Fruit fly (Drosophila melanogaster) whole organism, embryonic: ENCODE results near the gene CG7514.

Source experiments
- Abd-B ChIP-seq: fragments of 200-800 bp; sonication (Bioruptor generic); optimal IDR thresholded peaks from 2 replicates; lab custom pipeline; 2018; ENCODE audit warnings: missing biosample characterization, mild to moderate bottlenecking, missing genetic modification characterization, moderate library complexity
- Asciz ChIP-seq: fragments of 200-800 bp; sonication (Bioruptor generic); optimal IDR thresholded peaks from 2 replicates; lab custom pipeline; 2017; ENCODE audit warnings: missing biosample characterization, mild to moderate bottlenecking, missing genetic modification characterization, missing genetic modification reagents
- Bteb2 ChIP-seq: fragments of 200-800 bp; sonication (Bioruptor generic); optimal IDR thresholded peaks from 2 replicates; lab custom pipeline; 2016; ENCODE audit warnings: missing biosample characterization, missing genetic modification characterization
- CG1024 ChIP-seq: fragments of 200-800 bp; sonication (Bioruptor generic); IDR thresholded peaks from 2 replicates; pipeline ENCODE4 v1.3.6; 2022; ENCODE audit warnings: missing biosample characterization, missing genetic modification characterization
- CG10431 ChIP-seq: fragments of 200-800 bp; sonication (Bioruptor generic); optimal IDR thresholded peaks from 3 replicates; lab custom pipeline; 2018; ENCODE audit warnings: missing biosample characterization, mild to moderate bottlenecking, missing genetic modification characterization
- CG11504 ChIP-seq: fragments of 200-800 bp; sonication (Bioruptor generic); optimal IDR thresholded peaks from 3 replicates; lab custom pipeline; 2019; ENCODE audit warnings: missing biosample characterization, mild to moderate bottlenecking, missing genetic modification characterization, moderate library complexity
- CG14441 ChIP-seq: fragments of 200-800 bp; sonication (Bioruptor generic); IDR thresholded peaks from 2 replicates; pipeline ENCODE4 v1.3.6; 2022; ENCODE audit warnings: missing biosample characterization, missing genetic modification characterization
- CG14667 ChIP-seq: fragments of 200-800 bp; sonication (Bioruptor generic); IDR thresholded peaks from 2 replicates; pipeline ENCODE4 v1.3.6; 2022; ENCODE audit warnings: missing biosample characterization, missing genetic modification characterization
- CG1603 ChIP-seq: fragments of 200-800 bp; sonication (Bioruptor generic); optimal IDR thresholded peaks from 2 replicates; lab custom pipeline; 2019; ENCODE audit warnings: missing biosample characterization, mild to moderate bottlenecking, missing genetic modification characterization, moderate library complexity
- CG17361 ChIP-seq: fragments of 200-800 bp; sonication (Bioruptor generic); IDR thresholded peaks from 3 replicates; pipeline ENCODE4 v1.3.6; 2022; ENCODE audit warnings: missing biosample characterization, missing genetic modification characterization
- CG17568 ChIP-seq: fragments of 200-800 bp; sonication (Bioruptor generic); optimal IDR thresholded peaks from 2 replicates; lab custom pipeline; 2018; ENCODE audit warnings: missing biosample characterization, mild to moderate bottlenecking, missing genetic modification characterization, moderate library complexity
- CG17802 ChIP-seq: fragments of 200-800 bp; sonication (Bioruptor generic); optimal IDR thresholded peaks from 2 replicates; lab custom pipeline; 2018; ENCODE audit warnings: missing biosample characterization, mild to moderate bottlenecking, missing genetic modification characterization, moderate library complexity
- CG30403 ChIP-seq: fragments of 200-800 bp; sonication (Bioruptor generic); optimal IDR thresholded peaks from 3 replicates; lab custom pipeline; 2016; ENCODE audit warnings: missing biosample characterization, missing genetic modification characterization
- CG3065 ChIP-seq: fragments of 200-800 bp; sonication (Bioruptor generic); optimal IDR thresholded peaks from 2 replicates; lab custom pipeline; 2016; ENCODE audit warnings: missing biosample characterization, missing genetic modification characterization
- CG31365 ChIP-seq: fragments of 200-800 bp; sonication (Bioruptor generic); optimal IDR thresholded peaks from 2 replicates; lab custom pipeline; 2018; ENCODE audit warnings: missing biosample characterization, mild to moderate bottlenecking, missing genetic modification characterization
- CG5180 ChIP-seq: fragments of 200-800 bp; sonication (Bioruptor generic); optimal IDR thresholded peaks from 3 replicates; lab custom pipeline; 2017; ENCODE audit warnings: missing biosample characterization, missing genetic modification characterization, mild to moderate bottlenecking, moderate library complexity, missing genetic modification reagents
- CG7839 ChIP-seq: fragments of 200-800 bp; sonication (Bioruptor generic); optimal IDR thresholded peaks from 3 replicates; lab custom pipeline; 2018; ENCODE audit warnings: missing biosample characterization, mild to moderate bottlenecking, missing genetic modification characterization, moderate library complexity
- CG8359 ChIP-seq: fragments of 200-800 bp; sonication (Bioruptor generic); optimal IDR thresholded peaks from 2 replicates; lab custom pipeline; 2017; ENCODE audit warnings: missing biosample characterization, mild to moderate bottlenecking, missing genetic modification characterization, borderline replicate concordance
- D ChIP-seq, 2 experiments: fragments of 200-800 bp in 1 of 2; fragments of >200 bp in 1 of 2; sonication (Bioruptor generic) in 1 of 2; optimal IDR thresholded peaks; 2 replicates in 1 of 2; 3 replicates in 1 of 2; lab custom pipeline; 2017; ENCODE audit warnings: mild to moderate bottlenecking in 1 of 2, missing biosample characterization in 1 of 2, missing genetic modification characterization in 1 of 2, missing genetic modification reagents in 1 of 2
- E2f1 ChIP-seq: fragments of 200-800 bp; sonication (Bioruptor generic); IDR thresholded peaks from 2 replicates; pipeline ENCODE4 v1.3.6; 2022; ENCODE audit warnings: missing biosample characterization, missing genetic modification characterization
- H2.0 ChIP-seq: fragments of 200-800 bp; sonication (Bioruptor generic); IDR thresholded peaks from 2 replicates; pipeline ENCODE4 v1.3.6; 2022; ENCODE audit warnings: missing biosample characterization, missing genetic modification characterization
- Lim3 ChIP-seq: fragments of 200-800 bp; sonication (Bioruptor generic); IDR thresholded peaks from 2 replicates; pipeline ENCODE4 v1.3.6; 2022; ENCODE audit warnings: missing biosample characterization, missing genetic modification characterization
- Mes4 ChIP-seq: fragments of 200-800 bp; sonication (Bioruptor generic); optimal IDR thresholded peaks from 2 replicates; lab custom pipeline; 2016; ENCODE audit warnings: missing biosample characterization, missing genetic modification characterization
- Mrtf ChIP-seq: fragments of 200-800 bp; sonication (Bioruptor generic); IDR thresholded peaks from 3 replicates; pipeline ENCODE4 v1.3.6; 2022; ENCODE audit warnings: missing biosample characterization, missing genetic modification characterization
- NC2β ChIP-seq: fragments of 200-800 bp; sonication (Bioruptor generic); optimal IDR thresholded peaks from 2 replicates; lab custom pipeline; 2016; ENCODE audit warnings: missing biosample characterization, missing genetic modification characterization
- NfI ChIP-seq: fragments of 200-800 bp; sonication (Bioruptor generic); optimal IDR thresholded peaks from 3 replicates; lab custom pipeline; 2018; ENCODE audit warnings: missing biosample characterization, mild to moderate bottlenecking, missing genetic modification characterization, moderate library complexity
- Ptx1 ChIP-seq: fragments of 200-800 bp; sonication (Bioruptor generic); IDR thresholded peaks from 2 replicates; pipeline ENCODE4 v1.3.6; 2022; ENCODE audit warnings: missing biosample characterization, missing genetic modification characterization
- Vsx1 ChIP-seq: fragments of 200-800 bp; sonication (Bioruptor generic); optimal IDR thresholded peaks from 2 replicates; lab custom pipeline; 2017; ENCODE audit warnings: missing biosample characterization, mild to moderate bottlenecking, missing genetic modification characterization, missing genetic modification reagents
- Xbp1 ChIP-seq: fragments of 200-800 bp; sonication (Bioruptor generic); optimal IDR thresholded peaks from 3 replicates; lab custom pipeline; 2016; ENCODE audit warnings: missing biosample characterization, mild to moderate bottlenecking, missing genetic modification characterization
- ash1 ChIP-seq: fragments of 200-800 bp; sonication (Bioruptor generic); optimal IDR thresholded peaks from 2 replicates; lab custom pipeline; 2018; ENCODE audit warnings: missing biosample characterization, mild to moderate bottlenecking, missing genetic modification characterization
- az2 ChIP-seq: fragments of 200-800 bp; sonication (Bioruptor generic); optimal IDR thresholded peaks from 3 replicates; lab custom pipeline; 2016; ENCODE audit warnings: missing biosample characterization, missing genetic modification characterization
- chn ChIP-seq: fragments of 200-800 bp; sonication (Bioruptor generic); optimal IDR thresholded peaks from 2 replicates; lab custom pipeline; 2016; ENCODE audit warnings: missing biosample characterization, missing genetic modification characterization
- crol ChIP-seq: fragments of 200-800 bp; sonication (Bioruptor generic); IDR thresholded peaks from 2 replicates; pipeline ENCODE4 v1.3.6; 2022; ENCODE audit warnings: missing biosample characterization, missing genetic modification characterization
- da ChIP-seq: fragments of 200-800 bp; sonication (Bioruptor generic); optimal IDR thresholded peaks from 2 replicates; lab custom pipeline; 2016; ENCODE audit warnings: missing biosample characterization, missing genetic modification characterization
- dati ChIP-seq: fragments of 200-800 bp; sonication (Bioruptor generic); IDR thresholded peaks from 2 replicates; pipeline ENCODE4 v1.3.6; 2022; ENCODE audit warnings: missing biosample characterization, missing genetic modification characterization
- gem ChIP-seq: fragments of 200-800 bp; sonication (Bioruptor generic); optimal IDR thresholded peaks from 2 replicates; lab custom pipeline; 2019; ENCODE audit warnings: missing biosample characterization, mild to moderate bottlenecking, missing genetic modification characterization, moderate library complexity
- grau ChIP-seq: fragments of 200-800 bp; optimal IDR thresholded peaks from 3 replicates; lab custom pipeline; 2019; ENCODE audit warnings: missing biosample characterization, mild to moderate bottlenecking, missing genetic modification characterization, moderate library complexity
- inv ChIP-seq: fragments of 200-800 bp; sonication (Bioruptor generic); IDR thresholded peaks from 2 replicates; pipeline ENCODE4 v1.3.6; 2022; ENCODE audit warnings: missing biosample characterization, missing genetic modification characterization; ENCODE audit not compliant: partially characterized antibody
- jumu ChIP-seq: fragments of 200-800 bp; sonication (Bioruptor generic); optimal IDR thresholded peaks from 3 replicates; lab custom pipeline; 2016; ENCODE audit warnings: missing biosample characterization, missing genetic modification characterization
- klu ChIP-seq: fragments of 200-800 bp; sonication (Bioruptor generic); IDR thresholded peaks from 2 replicates; pipeline ENCODE4 v1.3.6; 2022; ENCODE audit warnings: missing biosample characterization, missing genetic modification characterization
- lmd ChIP-seq: fragments of 200-800 bp; sonication (Bioruptor generic); IDR thresholded peaks from 2 replicates; pipeline ENCODE4 v1.3.6; 2022; ENCODE audit warnings: missing biosample characterization, missing genetic modification characterization
- nmo ChIP-seq: fragments of 200-800 bp; sonication (Bioruptor generic); optimal IDR thresholded peaks from 2 replicates; lab custom pipeline; 2018; ENCODE audit warnings: missing biosample characterization, mild to moderate bottlenecking, missing genetic modification characterization, moderate library complexity
- otp ChIP-seq: fragments of 200-800 bp; sonication (Bioruptor generic); IDR thresholded peaks from 3 replicates; pipeline ENCODE4, ENCODE4 v1.3.6; 2022; ENCODE audit warnings: missing biosample characterization, missing genetic modification characterization
- peb ChIP-seq: fragments of 200-800 bp; sonication (Bioruptor generic); IDR thresholded peaks from 2 replicates; pipeline ENCODE4 v1.3.6; 2022; ENCODE audit warnings: missing biosample characterization, missing genetic modification characterization
- ranshi ChIP-seq: fragments of 200-800 bp; sonication (Bioruptor generic); IDR thresholded peaks from 2 replicates; pipeline ENCODE4 v1.3.6; 2022; ENCODE audit warnings: missing biosample characterization, missing genetic modification characterization
- salm ChIP-seq: fragments of 200-800 bp; sonication (Bioruptor generic); optimal IDR thresholded peaks from 2 replicates; lab custom pipeline; 2018; ENCODE audit warnings: missing biosample characterization, mild to moderate bottlenecking, missing genetic modification characterization
- sens-2 ChIP-seq: fragments of 200-800 bp; sonication (Bioruptor generic); IDR thresholded peaks from 2 replicates; pipeline ENCODE4 v1.3.6; 2022; ENCODE audit warnings: missing biosample characterization, missing genetic modification characterization
- sob ChIP-seq: fragments of 200-800 bp; sonication (Bioruptor generic); IDR thresholded peaks from 2 replicates; pipeline ENCODE4 v1.3.6; 2022; ENCODE audit warnings: missing biosample characterization, missing genetic modification characterization
- wdn ChIP-seq: fragments of 200-800 bp; sonication (Bioruptor generic); IDR thresholded peaks from 2 replicates; pipeline ENCODE4 v1.3.6; 2022; ENCODE audit warnings: missing biosample characterization, missing genetic modification characterization
- zen ChIP-seq: fragments of 200-800 bp; sonication (Bioruptor generic); optimal IDR thresholded peaks from 3 replicates; lab custom pipeline; 2018; ENCODE audit warnings: missing biosample characterization, mild to moderate bottlenecking, missing genetic modification characterization, moderate library complexity

CG7514 gene

DNA sequence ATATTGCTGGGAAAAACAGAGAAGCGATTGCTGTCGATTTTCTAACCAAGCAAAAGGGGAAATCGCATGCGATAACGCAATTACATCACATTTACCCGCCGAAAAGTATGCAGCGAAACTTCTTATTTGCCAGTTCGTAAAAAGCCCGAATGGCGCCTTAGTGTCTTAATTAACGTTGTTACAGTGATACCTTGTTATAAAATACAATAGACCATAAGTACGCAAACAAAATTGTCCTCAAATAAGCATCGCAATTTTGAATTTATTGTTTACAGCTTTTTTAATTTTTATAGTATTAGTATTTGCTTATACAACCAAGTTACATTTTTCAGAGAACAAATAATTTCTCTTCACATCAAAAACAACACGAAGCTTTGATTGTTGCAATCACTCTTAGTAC is 2.1 kb upstream of the CG7514 start (continued):
- no peak for TF ChIP-seq CG17802 (tag; lab: Kevin White, UChicago)
- peak; percentile 54 for TF ChIP-seq Ptx1
- peak; percentile 71 for TF ChIP-seq otp
- no peak for TF ChIP-seq CG5180 (GFP tag; lab: Kevin White, UChicago)
- TF ChIP-seq CG17361 (GFP tag; lab: Robert Waterston, UW) = 0 out of 3 replicates have a peak, but pooled peaks have one; percentile 20
- TF ChIP-seq CG1024 (GFP tag; lab: Robert Waterston, UW) = peak; percentile 31; the same call in 1 of the 2 replicates
- TF ChIP-seq Asciz (GFP tag; lab: Kevin White, UChicago) = peak; percentile 8
- peak; percentile 38 for TF ChIP-seq Xbp1 (GFP tag; lab: Kevin White, UChicago)
- no peak for TF ChIP-seq inv (GFP tag; lab: Robert Waterston, UW)
- peak; percentile 40 for TF ChIP-seq CG11504 (tag; lab: Kevin White, UChicago)
- no peak for TF ChIP-seq crol (GFP tag; lab: Robert Waterston, UW)
- no peak for TF ChIP-seq Bteb2
- peak; percentile 27 for TF ChIP-seq CG30403 (GFP tag; lab: Kevin White, UChicago)
- TF ChIP-seq Lim3 (GFP tag; lab: Robert Waterston, UW) = 0 out of 2 replicates have a peak, but pooled peaks have one; percentile 21
- peak; percentile 1 for TF ChIP-seq chn (GFP tag; lab: Kevin White, UChicago)
- peak; percentile 8 for TF ChIP-seq Mes4
- peak; percentile 0 for TF ChIP-seq NfI (GFP tag; lab: Kevin White, UChicago)
- TF ChIP-seq klu (GFP tag; lab: Robert Waterston, UW) = no peak
- TF ChIP-seq CG7839 (tag; lab: Kevin White, UChicago) = peak; percentile 44
- TF ChIP-seq Abd-B (GFP tag; lab: Kevin White, UChicago) = peak; percentile 10
- TF ChIP-seq Mrtf (GFP tag; lab: Robert Waterston, UW) = no peak
- peak; percentile 5 for TF ChIP-seq CG17568
- TF ChIP-seq salm = no peak
- no peak for TF ChIP-seq wdn (GFP tag; lab: Robert Waterston, UW)
- TF ChIP-seq lmd (GFP tag; lab: Robert Waterston, UW) = peak; percentile 47; the same call in 1 of the 2 replicates
- TF ChIP-seq zen (tag; lab: Kevin White, UChicago) = peak; percentile 66
- no peak for TF ChIP-seq ranshi
- peak; percentile 37 for TF ChIP-seq CG1603 (tag; lab: Kevin White, UChicago)
- TF ChIP-seq D (optimal IDR thresholded peaks at IDR 0.05; lab: Kevin White, UChicago) = no peak
- TF ChIP-seq D (GFP tag; optimal IDR thresholded peaks at IDR 0.05; lab: Kevin White, UChicago) = no peak
- TF ChIP-seq peb (GFP tag; lab: Robert Waterston, UW) = peak; percentile 35; the same call in 1 of the 2 replicates
- 0 out of 2 replicates have a peak, but pooled peaks have one; percentile 32 for TF ChIP-seq H2.0 (GFP tag; lab: Robert Waterston, UW)
- TF ChIP-seq CG3065 (GFP tag; lab: Kevin White, UChicago) = no peak
- TF ChIP-seq gem (tag; lab: Kevin White, UChicago) = peak; percentile 49
- TF ChIP-seq CG10431 (GFP tag; lab: Kevin White, UChicago) = no peak
- TF ChIP-seq az2 = peak; percentile 32
- TF ChIP-seq Vsx1 (GFP tag; lab: Kevin White, UChicago) = peak; percentile 41
- TF ChIP-seq sens-2 = no peak
- peak; percentile 17 for TF ChIP-seq nmo (GFP tag; lab: Kevin White, UChicago)
- peak; percentile 19 for TF ChIP-seq NC2β (GFP tag; lab: Kevin White, UChicago)
- peak; percentile 52; the same call in 1 of the 2 replicates for TF ChIP-seq sob
- 0 out of 2 replicates have a peak, but pooled peaks have one; percentile 13 for TF ChIP-seq CG14441 (GFP tag; lab: Robert Waterston, UW)
- TF ChIP-seq jumu (GFP tag; lab: Kevin White, UChicago) = no peak
- no peak for TF ChIP-seq ash1 (GFP tag; lab: Kevin White, UChicago)
- no peak for TF ChIP-seq da (GFP tag; lab: Kevin White, UChicago)
- peak; percentile 29; the same call in 1 of the 2 replicates for TF ChIP-seq CG14667
- 0 out of 2 replicates have a peak, but pooled peaks have one; percentile 52 for TF ChIP-seq E2f1
- peak; percentile 52; the same call in 1 of the 2 replicates for TF ChIP-seq dati
- no peak for TF ChIP-seq CG8359 (GFP tag; lab: Kevin White, UChicago)
- TF ChIP-seq CG31365 (tag; lab: Kevin White, UChicago) = no peak
- peak; percentile 90 for TF ChIP-seq grau (tag; lab: Kevin White, UChicago)
